Worm (Caenorhabditis elegans): ENCODE data around the gene snt-5.

- TF ChIP-seq C16A3.4 (tag; optimal IDR thresholded peaks at IDR 0.05): no peak
- TF ChIP-seq mab-9 (GFP tag; IDR thresholded peaks at IDR 0.05): no peak
- TF ChIP-seq ztf-11 (tag; optimal IDR thresholded peaks at IDR 0.05): no peak
- no peak for TF ChIP-seq lin-39 (tag; optimal IDR thresholded peaks at IDR 0.05)
- no peak for TF ChIP-seq fkh-10 (GFP tag; optimal IDR thresholded peaks at IDR 0.05)
- TF ChIP-seq tlp-1 (tag; optimal IDR thresholded peaks at IDR 0.05): no peak
- TF ChIP-seq nhr-237 (tag; optimal IDR thresholded peaks at IDR 0.05): no peak
- TF ChIP-seq mdl-1 (tag; optimal IDR thresholded peaks at IDR 0.05): no peak
- no peak for TF ChIP-seq unc-62 (GFP tag; optimal IDR thresholded peaks at IDR 0.05)
- TF ChIP-seq ztf-4 (tag; optimal IDR thresholded peaks at IDR 0.05): no peak
Observed at ce11 chrV:1416154-1416553, 4.8 kb upstream of the snt-5 start.
